Worm (Caenorhabditis elegans) whole organism, L1 larva: ENCODE results near the gene F18C5.5.

Experiments
- C16A3.4 ChIP-seq: fragments of 150-350 bp; optimal IDR thresholded peaks from 2 replicates; lab custom pipeline; 2014; ENCODE audit warnings: missing biosample characterization, missing genetic modification characterization
- aha-1 ChIP-seq: fragments of 150-350 bp; optimal IDR thresholded peaks from 2 replicates; lab custom pipeline; 2014; ENCODE audit warnings: missing biosample characterization, missing genetic modification characterization
- alr-1 ChIP-seq: fragments of 200-800 bp; sonication (Bioruptor generic); optimal IDR thresholded peaks from 2 replicates; lab custom pipeline; 2018; ENCODE audit warnings: borderline replicate concordance, mild to moderate bottlenecking, missing genetic modification characterization, missing compliant biosample characterization
- aly-2 ChIP-seq: fragments of 150-350 bp; optimal IDR thresholded peaks from 2 replicates; lab custom pipeline; 2014; ENCODE audit warnings: missing biosample characterization, missing genetic modification characterization
- ama-1 ChIP-seq: fragments of 150-350 bp; optimal IDR thresholded peaks from 2 replicates; lab custom pipeline; 2014
- blmp-1 ChIP-seq: fragments of 150-350 bp; optimal IDR thresholded peaks from 2 replicates; lab custom pipeline; 2014; ENCODE audit warnings: missing biosample characterization, missing genetic modification characterization
- ceh-8 ChIP-seq: fragments of 200-800 bp; sonication (Bioruptor generic); optimal IDR thresholded peaks from 2 replicates; lab custom pipeline; 2018; ENCODE audit warnings: mild to moderate bottlenecking, missing genetic modification characterization, moderate library complexity, missing compliant biosample characterization
- ceh-90 ChIP-seq: sonication (generic microtip); optimal IDR thresholded peaks from 2 replicates; lab custom pipeline; 2016; ENCODE audit warnings: missing genetic modification characterization, missing compliant biosample characterization
- ces-1 ChIP-seq: fragments of 150-350 bp; optimal IDR thresholded peaks from 2 replicates; lab custom pipeline; 2014; ENCODE audit warnings: missing biosample characterization, missing genetic modification reagents, missing genetic modification characterization
- dpl-1 ChIP-seq, 3 experiments: fragments of 150-350 bp in 2 of 3; sonication (generic microtip) in 1 of 3; optimal IDR thresholded peaks; 2 replicates each; lab custom pipeline; 2014 to 2017; ENCODE audit warnings: missing biosample characterization in 3 of 3, missing genetic modification characterization in 3 of 3, missing genetic modification reagents in 3 of 3
- dsc-1 ChIP-seq: sonication (generic microtip); optimal IDR thresholded peaks from 2 replicates; lab custom pipeline; 2016; ENCODE audit warnings: mild to moderate bottlenecking, missing genetic modification characterization, missing compliant biosample characterization
- efl-1 ChIP-seq, 4 experiments: fragments of 150-350 bp; optimal IDR thresholded peaks in 3 of 4; peaks in 1 of 4; 1 replicate in 1 of 4; 2 replicates in 3 of 4; lab custom pipeline; 2014; ENCODE audit warnings: missing biosample characterization in 2 of 4, missing genetic modification characterization in 2 of 4, missing genetic modification reagents in 2 of 4
- efl-3 ChIP-seq: fragments of 200-800 bp; sonication (Bioruptor generic); optimal IDR thresholded peaks from 2 replicates; lab custom pipeline; 2018; ENCODE audit warnings: mild to moderate bottlenecking, missing genetic modification characterization, missing compliant biosample characterization
- egl-13 ChIP-seq: sonication (generic microtip); optimal IDR thresholded peaks from 2 replicates; lab custom pipeline; 2016; ENCODE audit warnings: missing genotype, missing genetic modification reagents, missing genetic modification characterization, missing compliant biosample characterization
- egl-27 ChIP-seq, 2 experiments: fragments of 150-350 bp in 1 of 2; sonication (generic microtip); optimal IDR thresholded peaks; 3 replicates each; lab custom pipeline; 2017 to 2018; ENCODE audit warnings: missing biosample characterization in 2 of 2, missing genetic modification characterization in 2 of 2, missing genetic modification reagents in 2 of 2
- elt-2 ChIP-seq: sonication (generic microtip); optimal IDR thresholded peaks from 2 replicates; lab custom pipeline; 2016; ENCODE audit warnings: missing genetic modification characterization, mild to moderate bottlenecking, inconsistent platforms, missing compliant biosample characterization, missing genetic modification reagents
- ets-5 ChIP-seq: fragments of 200-800 bp; sonication (Bioruptor generic); IDR thresholded peaks from 2 replicates; pipeline ENCODE4 v1.3.6; 2022; ENCODE audit warnings: missing genetic modification characterization, missing compliant biosample characterization
- fkh-8 ChIP-seq: sonication (generic microtip); optimal IDR thresholded peaks from 2 replicates; lab custom pipeline; 2016; ENCODE audit warnings: mild to moderate bottlenecking, missing genetic modification characterization, missing compliant biosample characterization
- grh-1 ChIP-seq: fragments of 200-800 bp; sonication (Bioruptor generic); IDR thresholded peaks from 2 replicates; pipeline ENCODE4 v1.3.6; 2022; ENCODE audit warnings: missing genetic modification reagents, missing genetic modification characterization, missing compliant biosample characterization
- hlh-4 ChIP-seq: sonication (generic microtip); optimal IDR thresholded peaks from 2 replicates; lab custom pipeline; 2016; ENCODE audit warnings: mild to moderate bottlenecking, missing genetic modification characterization, missing compliant biosample characterization
- hpl-2 ChIP-seq: fragments of 150-350 bp; optimal IDR thresholded peaks from 2 replicates; lab custom pipeline; 2014; ENCODE audit warnings: missing biosample characterization, missing genetic modification reagents, missing genetic modification characterization
- isw-1 ChIP-seq: fragments of 200-800 bp; sonication (Bioruptor generic); IDR thresholded peaks from 2 replicates; pipeline ENCODE4 v1.3.6; 2022; ENCODE audit warnings: missing genetic modification characterization, missing compliant biosample characterization
- lin-13 ChIP-seq: fragments of 150-350 bp; optimal IDR thresholded peaks from 2 replicates; lab custom pipeline; 2014; ENCODE audit warnings: missing biosample characterization, missing genetic modification reagents, missing genetic modification characterization
- lin-14 ChIP-seq: fragments of 200-800 bp; sonication (Bioruptor generic); optimal IDR thresholded peaks from 2 replicates; lab custom pipeline; 2018; ENCODE audit warnings: mild to moderate bottlenecking, missing genetic modification characterization, moderate library complexity, missing compliant biosample characterization
- lin-15B ChIP-seq: fragments of 150-350 bp; sonication (generic microtip); optimal IDR thresholded peaks from 3 replicates; lab custom pipeline; 2014; ENCODE audit warnings: missing biosample characterization, missing genetic modification characterization
- lin-35 ChIP-seq, 2 experiments: fragments of 150-350 bp; optimal IDR thresholded peaks; 2 replicates each; lab custom pipeline; 2014; ENCODE audit warnings: missing biosample characterization in 2 of 2, missing genetic modification characterization in 2 of 2, missing genetic modification reagents in 2 of 2
- lir-3 ChIP-seq: sonication (generic microtip); optimal IDR thresholded peaks from 2 replicates; lab custom pipeline; 2016; ENCODE audit warnings: mild to moderate bottlenecking, missing genetic modification characterization, moderate library complexity, missing compliant biosample characterization; ENCODE audit not compliant: poor library complexity
- lsy-2 ChIP-seq, 2 experiments: fragments of 150-350 bp; optimal IDR thresholded peaks; 2 replicates each; lab custom pipeline; 2014; ENCODE audit warnings: missing biosample characterization in 2 of 2, missing genetic modification characterization in 2 of 2
- mdl-1 ChIP-seq, 2 experiments: fragments of 150-350 bp; optimal IDR thresholded peaks; 2 replicates each; lab custom pipeline; 2014 to 2017; ENCODE audit warnings: missing biosample characterization in 2 of 2, missing genetic modification characterization in 2 of 2, inconsistent platforms in 1 of 2
- mef-2 ChIP-seq: fragments of 150-350 bp; optimal IDR thresholded peaks from 2 replicates; lab custom pipeline; 2014; ENCODE audit warnings: missing biosample characterization, missing genetic modification characterization
- nhr-11 ChIP-seq: fragments of 150-350 bp; optimal IDR thresholded peaks from 2 replicates; lab custom pipeline; 2014; ENCODE audit warnings: missing biosample characterization, missing genetic modification characterization
- nhr-12 ChIP-seq: sonication (generic microtip); optimal IDR thresholded peaks from 2 replicates; lab custom pipeline; 2017; ENCODE audit warnings: missing biosample characterization, missing genetic modification characterization
- nhr-20 ChIP-seq: sonication (generic microtip); optimal IDR thresholded peaks from 2 replicates; lab custom pipeline; 2016; ENCODE audit warnings: mild to moderate bottlenecking, missing genetic modification characterization, missing compliant biosample characterization
- nhr-237 ChIP-seq: fragments of 150-350 bp; optimal IDR thresholded peaks from 2 replicates; lab custom pipeline; 2014; ENCODE audit warnings: missing biosample characterization, missing genetic modification characterization
- nhr-28 ChIP-seq: fragments of 150-350 bp; optimal IDR thresholded peaks from 2 replicates; lab custom pipeline; 2014; ENCODE audit warnings: missing biosample characterization, missing genetic modification characterization
- nhr-76 ChIP-seq: sonication (generic microtip); optimal IDR thresholded peaks from 2 replicates; lab custom pipeline; 2017; ENCODE audit warnings: missing biosample characterization, missing genetic modification characterization
- nhr-77 ChIP-seq: fragments of 150-350 bp; optimal IDR thresholded peaks from 2 replicates; lab custom pipeline; 2014; ENCODE audit warnings: missing biosample characterization, missing genetic modification characterization
- nhr-85 ChIP-seq: sonication (generic microtip); peaks from one replicate; lab custom pipeline; 2016; ENCODE audit warnings: missing genetic modification characterization, inconsistent platforms, missing compliant biosample characterization
- nhr-90 ChIP-seq: sonication (generic microtip); optimal IDR thresholded peaks from 2 replicates; lab custom pipeline; 2016; ENCODE audit warnings: mild to moderate bottlenecking, missing genetic modification characterization, missing compliant biosample characterization; ENCODE audit not compliant: poor library complexity
- pqm-1 ChIP-seq: sonication (generic microtip); optimal IDR thresholded peaks from 3 replicates; lab custom pipeline; 2017; ENCODE audit warnings: missing biosample characterization, missing genetic modification characterization
- skn-1 ChIP-seq: fragments of 150-350 bp; optimal IDR thresholded peaks from 2 replicates; lab custom pipeline; 2014; ENCODE audit warnings: missing biosample characterization, missing genetic modification characterization
- snpc-4 ChIP-seq: fragments of 150-350 bp; optimal IDR thresholded peaks from 2 replicates; lab custom pipeline; 2014; ENCODE audit warnings: missing biosample characterization, missing genetic modification characterization
- snu-23 ChIP-seq: sonication (generic microtip); optimal IDR thresholded peaks from 2 replicates; lab custom pipeline; 2016; ENCODE audit warnings: missing genetic modification characterization, missing compliant biosample characterization
- sptf-1 ChIP-seq: fragments of 150-350 bp; optimal IDR thresholded peaks from 2 replicates; lab custom pipeline; 2014; ENCODE audit warnings: missing biosample characterization, missing genetic modification characterization
- sup-37 ChIP-seq: fragments of 200-800 bp; sonication (Bioruptor generic); optimal IDR thresholded peaks from 2 replicates; lab custom pipeline; 2018; ENCODE audit warnings: mild to moderate bottlenecking, missing genetic modification characterization, missing compliant biosample characterization
- tbx-2 ChIP-seq: sonication (generic microtip); optimal IDR thresholded peaks from 2 replicates; lab custom pipeline; 2016; ENCODE audit warnings: missing genetic modification characterization, missing compliant biosample characterization
- tlp-1 ChIP-seq: fragments of 150-350 bp; optimal IDR thresholded peaks from 2 replicates; lab custom pipeline; 2014; ENCODE audit warnings: missing biosample characterization, missing genetic modification characterization
- unc-86 ChIP-seq: sonication (generic microtip); optimal IDR thresholded peaks from 2 replicates; lab custom pipeline; 2016; ENCODE audit warnings: missing genetic modification characterization, missing compliant biosample characterization
- unc-98 ChIP-seq: fragments of 200-800 bp; sonication (Bioruptor generic); IDR thresholded peaks from 2 replicates; pipeline ENCODE4 v1.3.6; 2022; ENCODE audit warnings: missing genetic modification characterization, missing compliant biosample characterization
- vab-15 ChIP-seq: sonication (generic microtip); optimal IDR thresholded peaks from 2 replicates; lab custom pipeline; 2017; ENCODE audit warnings: missing genotype, mild to moderate bottlenecking, missing genetic modification characterization, missing compliant biosample characterization
- xbp-1 ChIP-seq: sonication (generic microtip); optimal IDR thresholded peaks from 2 replicates; lab custom pipeline; 2016; ENCODE audit warnings: missing genetic modification characterization, missing compliant biosample characterization
- zag-1 ChIP-seq: fragments of 150-350 bp; optimal IDR thresholded peaks from 2 replicates; lab custom pipeline; 2014; ENCODE audit warnings: missing biosample characterization, missing genetic modification characterization
- ztf-4 ChIP-seq: fragments of 150-350 bp; optimal IDR thresholded peaks from 2 replicates; lab custom pipeline; 2014; ENCODE audit warnings: missing biosample characterization, missing genetic modification characterization

F18C5.5 gene

DNA sequence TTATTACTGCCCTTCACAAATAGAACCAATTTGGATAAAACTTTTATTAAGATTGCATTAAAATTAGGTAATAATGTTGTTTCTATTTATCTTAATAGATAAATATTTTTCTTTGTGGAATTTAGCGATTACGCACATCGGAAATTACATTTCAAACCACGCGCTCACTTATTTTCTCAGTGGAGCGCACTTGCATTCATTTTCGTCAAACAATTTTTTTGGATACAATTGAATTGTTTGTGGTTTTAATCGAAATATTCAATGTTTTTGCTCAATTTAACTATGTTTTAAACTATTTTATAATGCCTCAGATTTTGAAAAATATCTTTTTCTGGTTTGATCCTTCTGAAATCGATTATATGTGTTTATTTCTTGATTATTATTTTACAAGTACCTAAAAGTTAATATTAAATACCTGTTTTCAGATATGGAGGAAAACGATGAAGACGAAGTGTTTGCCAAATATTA, 30.5 kb downstream of the F18C5.5 start, which contains the start of gene utp-20 (continued):
- TF ChIP-seq snpc-4 (no peak), lin-15B (peak; percentile 22), efl-1 (optimal IDR thresholded peaks at IDR 0.05; lab: Kevin White, UChicago) (peak; percentile 81 to 92), efl-1 (GFP tag; optimal IDR thresholded peaks at IDR 0.05 in 1 of 2; lab: Kevin White, UChicago) (peak; percentile 92 to 99), hlh-4 (tag; lab: Kevin White, UChicago) (no peak), efl-3 (GFP tag; lab: Kevin White, UChicago) (no peak), mdl-1 (tag; optimal IDR thresholded peaks at IDR 0.05; lab: Kevin White, UChicago) (peak in 1 of 2 experiments; percentile 10), lsy-2 (tag; optimal IDR thresholded peaks at IDR 0.05; lab: Kevin White, UChicago) (peak; percentile 69 to 82), egl-13 (tag; lab: Kevin White, UChicago) (no peak), dsc-1 (tag; lab: Kevin White, UChicago) (no peak), nhr-77 (tag; lab: Kevin White, UChicago) (no peak), isw-1 (GFP tag; lab: Robert Waterston, UW) (no peak; the same call in 1 of the 2 replicates), egl-27 (tag; optimal IDR thresholded peaks at IDR 0.05; lab: Kevin White, UChicago) (no peak), ces-1 (GFP tag; lab: Kevin White, UChicago) (peak; percentile 48), nhr-11 (tag; lab: Kevin White, UChicago) (no peak), ceh-90 (no peak), sup-37 (GFP tag; lab: Kevin White, UChicago) (no peak), lin-14 (peak; percentile 60), nhr-28 (tag; lab: Kevin White, UChicago) (no peak), vab-15 (no peak), alr-1 (tag; lab: Kevin White, UChicago) (no peak), nhr-12 (tag; lab: Kevin White, UChicago) (no peak), aly-2 (tag; lab: Kevin White, UChicago) (no peak), nhr-237 (tag; lab: Kevin White, UChicago) (no peak), mef-2 (no peak), ets-5 (no peak), blmp-1 (peak; percentile 49), lin-35 (GFP tag; optimal IDR thresholded peaks at IDR 0.05; lab: Kevin White, UChicago) (peak; percentile 90 to 97), snu-23 (GFP tag; lab: Kevin White, UChicago) (peak; percentile 67), nhr-85 (tag; lab: Kevin White, UChicago) (peak; percentile 65), ztf-4 (tag; lab: Kevin White, UChicago) (no peak), skn-1 (tag; lab: Kevin White, UChicago) (peak; percentile 59), ceh-8 (GFP tag; lab: Kevin White, UChicago) (no peak), nhr-90 (tag; lab: Kevin White, UChicago) (peak; percentile 55), pqm-1 (no peak), hpl-2 (no peak), aha-1 (tag; lab: Kevin White, UChicago) (no peak), unc-98 (GFP tag; lab: Robert Waterston, UW) (no peak), nhr-76 (tag; lab: Kevin White, UChicago) (no peak), sptf-1 (tag; lab: Kevin White, UChicago) (no peak), zag-1 (tag; lab: Kevin White, UChicago) (no peak), lir-3 (tag; lab: Kevin White, UChicago) (no peak), tbx-2 (tag; lab: Kevin White, UChicago) (no peak), unc-86 (tag; lab: Kevin White, UChicago) (no peak), nhr-20 (tag; lab: Kevin White, UChicago) (peak; percentile 46), fkh-8 (tag; lab: Kevin White, UChicago) (peak; percentile 26), grh-1 (GFP tag; lab: Robert Waterston, UW) (no peak), elt-2 (tag; lab: Kevin White, UChicago) (peak; percentile 5), dpl-1 (GFP tag; optimal IDR thresholded peaks at IDR 0.05; lab: Kevin White, UChicago) (peak; percentile 83 to 93 (median 92)), lin-13 (GFP tag; lab: Kevin White, UChicago) (no peak), C16A3.4 (tag; lab: Kevin White, UChicago) (peak; percentile 83), tlp-1 (tag; lab: Kevin White, UChicago) (no peak), xbp-1 (tag; lab: Kevin White, UChicago) (peak; percentile 56), ama-1 (lab: Kevin White, UChicago) (no peak)
